Worm (Caenorhabditis elegans): ENCODE data around the gene ilkp-1.

DNA sequence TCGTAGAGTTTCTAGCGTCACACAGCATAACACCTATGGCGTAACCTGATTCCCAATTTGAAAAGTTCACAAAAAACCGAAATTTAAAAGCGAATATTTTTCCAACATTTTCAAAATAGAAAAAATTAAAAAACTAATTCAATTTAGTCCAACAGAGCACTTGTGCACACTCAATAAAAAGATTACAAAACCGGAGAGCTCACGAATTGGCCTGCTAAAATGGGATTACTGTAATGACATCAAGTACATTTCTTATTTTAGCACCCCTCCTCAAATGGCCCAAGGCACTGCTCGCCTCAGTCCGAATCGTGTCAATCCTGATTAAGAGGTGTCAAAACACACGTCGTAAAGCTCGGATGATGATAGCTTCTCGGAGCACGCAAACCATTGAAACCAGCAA, 17.2 kb upstream of the ilkp-1 start:
- TF ChIP-seq tra-4 (tag; optimal IDR thresholded peaks at IDR 0.05) (no peak), tbx-11 (GFP tag; IDR thresholded peaks at IDR 0.05) (no peak), ets-7 (tag; optimal IDR thresholded peaks at IDR 0.05) (no peak), ama-1 (optimal IDR thresholded peaks at IDR 0.05) (no peak), hnd-1 (tag; optimal IDR thresholded peaks at IDR 0.05) (no peak), ceh-36 (tag; optimal IDR thresholded peaks at IDR 0.05) (no peak), flt-1 (GFP tag; IDR thresholded peaks at IDR 0.05) (no peak), scrt-1 (GFP tag; IDR thresholded peaks at IDR 0.05) (no peak)

Data from whole organism, early embryonic.